Worm (Caenorhabditis elegans) whole organism, early embryonic: ENCODE measurements around the gene T11F9.1.

Experiments
- B0310.2 ChIP-seq: sonication (generic microtip); optimal IDR thresholded peaks from 2 replicates; lab custom pipeline; 2016; ENCODE audit warnings: mild to moderate bottlenecking, missing genetic modification characterization, missing compliant biosample characterization
- F13C5.2 ChIP-seq: sonication (generic microtip); optimal IDR thresholded peaks from 2 replicates; lab custom pipeline; 2017; ENCODE audit warnings: mild to moderate bottlenecking, missing genetic modification characterization, inconsistent platforms, missing compliant biosample characterization
- aly-1 ChIP-seq: sonication (generic microtip); optimal IDR thresholded peaks from 2 replicates; lab custom pipeline; 2016; ENCODE audit warnings: missing genetic modification characterization, missing compliant biosample characterization
- ama-1 ChIP-seq: fragments of 150-350 bp; optimal IDR thresholded peaks from 2 replicates; lab custom pipeline; 2014
- ceh-13 ChIP-seq: fragments of 200-800 bp; sonication (Bioruptor generic); optimal IDR thresholded peaks from 2 replicates; lab custom pipeline; 2018; ENCODE audit warnings: mild to moderate bottlenecking, missing genetic modification characterization, missing compliant biosample characterization
- ceh-36 ChIP-seq: sonication (generic microtip); optimal IDR thresholded peaks from 2 replicates; lab custom pipeline; 2016; ENCODE audit warnings: missing genetic modification characterization, inconsistent platforms, missing compliant biosample characterization
- ets-7 ChIP-seq: sonication (generic microtip); optimal IDR thresholded peaks from 2 replicates; lab custom pipeline; 2016; ENCODE audit warnings: missing genotype, missing genetic modification characterization, missing compliant biosample characterization
- flt-1 ChIP-seq: fragments of 200-800 bp; sonication (Bioruptor generic); IDR thresholded peaks from 2 replicates; pipeline ENCODE4 v1.3.6; 2022; ENCODE audit warnings: missing genetic modification characterization, missing compliant biosample characterization
- hmbx-1 ChIP-seq: sonication (generic microtip); optimal IDR thresholded peaks from 2 replicates; lab custom pipeline; 2016; ENCODE audit warnings: mild to moderate bottlenecking, missing genetic modification characterization, missing compliant biosample characterization
- hmg-4 ChIP-seq: fragments of 200-800 bp; sonication (Bioruptor generic); optimal IDR thresholded peaks from 2 replicates; lab custom pipeline; 2018; ENCODE audit warnings: mild to moderate bottlenecking, missing genetic modification characterization, missing compliant biosample characterization
- hnd-1 ChIP-seq: sonication (generic microtip); optimal IDR thresholded peaks from 2 replicates; lab custom pipeline; 2016; ENCODE audit warnings: missing genetic modification characterization, missing compliant biosample characterization
- pes-1 ChIP-seq: fragments of 200-800 bp; sonication (Bioruptor generic); IDR thresholded peaks from 2 replicates; pipeline ENCODE4 v1.3.6; 2022; ENCODE audit warnings: missing genetic modification reagents, missing genetic modification characterization, missing compliant biosample characterization
- scrt-1 ChIP-seq: fragments of 200-800 bp; sonication (Bioruptor generic); IDR thresholded peaks from 2 replicates; pipeline ENCODE4 v1.3.6; 2022; ENCODE audit warnings: missing genetic modification characterization, missing compliant biosample characterization
- sea-1 ChIP-seq: fragments of 200-800 bp; sonication (Bioruptor generic); conservative IDR thresholded peaks from 2 replicates; pipeline ENCODE4 v1.3.6; 2022; ENCODE audit warnings: missing genetic modification characterization, missing compliant biosample characterization
- tbx-11 ChIP-seq: fragments of 200-800 bp; sonication (Bioruptor generic); IDR thresholded peaks from 2 replicates; pipeline ENCODE4 v1.3.6; 2022; ENCODE audit warnings: missing genetic modification characterization, missing compliant biosample characterization
- tbx-37 ChIP-seq: fragments of 200-800 bp; sonication (Bioruptor generic); conservative IDR thresholded peaks from 2 replicates; pipeline ENCODE4 v1.3.6; 2022; ENCODE audit warnings: missing genetic modification reagents, missing genetic modification characterization, missing compliant biosample characterization
- tra-4 ChIP-seq: sonication (generic microtip); optimal IDR thresholded peaks from 2 replicates; lab custom pipeline; 2017; ENCODE audit warnings: missing genetic modification characterization, missing compliant biosample characterization

The T11F9.1 gene

DNA sequence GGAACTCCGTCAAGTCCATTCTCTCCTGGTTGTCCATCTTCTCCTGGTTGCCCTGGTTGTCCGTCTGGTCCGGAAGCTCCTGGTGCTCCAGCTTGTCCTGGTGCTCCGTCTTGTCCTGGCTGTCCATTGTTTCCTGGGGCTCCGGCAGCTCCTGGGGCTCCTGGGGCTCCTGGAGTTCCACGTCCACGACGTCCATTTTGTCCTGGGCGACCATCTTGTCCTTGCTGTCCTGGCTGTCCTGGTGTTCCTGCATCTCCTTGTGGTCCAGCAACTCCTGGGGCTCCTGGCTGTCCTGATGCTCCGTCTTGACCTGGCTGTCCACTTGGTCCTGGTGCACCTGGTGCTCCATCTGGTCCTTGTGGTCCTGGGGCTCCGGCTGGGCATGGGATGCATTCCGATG is 10.0 kb upstream of the T11F9.1 start:
- no peak for TF ChIP-seq sea-1 (GFP tag; lab: Robert Waterston, UW)
- no peak for TF ChIP-seq hnd-1 (tag; lab: Kevin White, UChicago)
- TF ChIP-seq tbx-11: no peak
- no peak for TF ChIP-seq hmbx-1 (tag; lab: Kevin White, UChicago)
- no peak for TF ChIP-seq ceh-13 (GFP tag; lab: Kevin White, UChicago)
- TF ChIP-seq hmg-4: no peak
- TF ChIP-seq pes-1 (GFP tag; lab: Robert Waterston, UW): no peak
- TF ChIP-seq ama-1 (lab: Kevin White, UChicago): no peak

DNA sequence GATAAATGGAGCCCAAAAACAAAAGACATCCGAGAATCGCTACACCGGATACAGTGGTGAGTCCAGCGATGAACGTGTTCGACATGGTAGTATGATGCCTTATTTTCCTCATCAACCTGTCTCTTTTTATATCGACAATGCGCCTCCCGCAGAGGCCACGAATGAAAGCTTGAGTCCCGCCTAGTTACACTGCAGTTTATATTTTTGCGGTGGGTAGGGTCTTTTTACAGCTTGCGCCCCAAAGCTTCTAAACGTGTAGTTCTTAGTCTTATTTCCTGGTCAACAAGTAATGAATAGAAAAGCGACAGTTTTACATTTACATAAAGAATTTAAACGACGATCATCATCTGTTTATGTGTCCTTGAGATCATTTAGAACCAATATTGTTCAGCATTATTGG is 9.1 kb upstream of the T11F9.1 start, which contains the start of gene col-156:
Gene col-156, minus strand, starts transcription at position 101 of the 400 bp plus-strand sequence.
- TF ChIP-seq ets-7 (tag; lab: Kevin White, UChicago): no peak
- TF ChIP-seq hmbx-1 (tag; lab: Kevin White, UChicago): no peak
- no peak for TF ChIP-seq ama-1 (lab: Kevin White, UChicago)
- no peak for TF ChIP-seq tbx-11
- TF ChIP-seq hnd-1 (tag; lab: Kevin White, UChicago): no peak
- TF ChIP-seq tbx-37: no peak
- no peak for TF ChIP-seq tra-4 (tag; lab: Kevin White, UChicago)
- no peak for TF ChIP-seq scrt-1 (GFP tag; lab: Robert Waterston, UW)
- TF ChIP-seq B0310.2: no peak
- TF ChIP-seq ceh-13 (GFP tag; lab: Kevin White, UChicago): no peak

- TF ChIP-seq aly-1 (tag; lab: Kevin White, UChicago) (no peak), ceh-36 (tag; lab: Kevin White, UChicago) (no peak), pes-1 (GFP tag; lab: Robert Waterston, UW) (no peak), tra-4 (tag; lab: Kevin White, UChicago) (no peak), sea-1 (GFP tag; lab: Robert Waterston, UW) (no peak), F13C5.2 (tag; lab: Kevin White, UChicago) (no peak), hnd-1 (tag; lab: Kevin White, UChicago) (no peak), scrt-1 (GFP tag; lab: Robert Waterston, UW) (no peak), hmbx-1 (tag; lab: Kevin White, UChicago) (no peak), flt-1 (GFP tag; lab: Robert Waterston, UW) (no peak), ceh-13 (GFP tag; lab: Kevin White, UChicago) (no peak), ama-1 (lab: Kevin White, UChicago) (no peak), tbx-37 (no peak), ets-7 (tag; lab: Kevin White, UChicago) (no peak), hmg-4 (no peak), B0310.2 (no peak), tbx-11 (no peak)
Observed at ce11 chrV:11454917-11455316, 4.4 kb upstream of the T11F9.1 start.

DNA sequence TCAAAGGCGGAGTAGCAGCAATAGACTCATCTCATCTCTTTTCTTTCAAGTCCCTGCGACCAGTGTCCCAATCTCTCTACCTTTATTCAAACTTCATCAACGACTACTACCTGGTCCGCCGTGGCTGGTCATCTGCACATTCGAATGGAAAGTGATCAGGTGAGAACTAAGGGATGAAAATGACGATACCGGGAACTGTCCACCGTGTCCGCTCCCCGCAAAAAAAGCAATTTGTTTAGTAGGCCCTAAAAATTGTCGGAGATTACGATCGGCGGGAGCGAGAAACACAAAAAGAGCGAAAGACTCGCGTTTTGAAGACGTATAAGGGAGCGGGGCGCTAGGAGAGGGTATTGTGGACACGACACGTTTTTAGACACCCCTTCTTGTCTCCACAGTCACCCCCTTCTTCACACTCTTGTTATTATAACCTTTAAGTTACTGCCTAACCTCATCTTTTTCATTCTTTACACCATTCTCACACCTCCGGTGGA is 3.7 kb downstream of the T11F9.1 start, which contains the start of gene zipt-16:
Gene zipt-16, plus strand, starts transcription at position 51 of the 491 bp plus-strand sequence.
- TF ChIP-seq scrt-1 (GFP tag; lab: Robert Waterston, UW) (no peak), F13C5.2 (tag; lab: Kevin White, UChicago) (no peak), ceh-13 (GFP tag; lab: Kevin White, UChicago) (no peak), ets-7 (tag; lab: Kevin White, UChicago) (no peak), hmbx-1 (tag; lab: Kevin White, UChicago) (no peak), hmg-4 (no peak), tbx-37 (no peak), flt-1 (GFP tag; lab: Robert Waterston, UW) (no peak), ama-1 (lab: Kevin White, UChicago) (no peak), tra-4 (tag; lab: Kevin White, UChicago) (no peak), tbx-11 (no peak), aly-1 (tag; lab: Kevin White, UChicago) (no peak), B0310.2 (no peak), pes-1 (GFP tag; lab: Robert Waterston, UW) (no peak), ceh-36 (tag; lab: Kevin White, UChicago) (no peak), sea-1 (GFP tag; lab: Robert Waterston, UW) (no peak)

DNA sequence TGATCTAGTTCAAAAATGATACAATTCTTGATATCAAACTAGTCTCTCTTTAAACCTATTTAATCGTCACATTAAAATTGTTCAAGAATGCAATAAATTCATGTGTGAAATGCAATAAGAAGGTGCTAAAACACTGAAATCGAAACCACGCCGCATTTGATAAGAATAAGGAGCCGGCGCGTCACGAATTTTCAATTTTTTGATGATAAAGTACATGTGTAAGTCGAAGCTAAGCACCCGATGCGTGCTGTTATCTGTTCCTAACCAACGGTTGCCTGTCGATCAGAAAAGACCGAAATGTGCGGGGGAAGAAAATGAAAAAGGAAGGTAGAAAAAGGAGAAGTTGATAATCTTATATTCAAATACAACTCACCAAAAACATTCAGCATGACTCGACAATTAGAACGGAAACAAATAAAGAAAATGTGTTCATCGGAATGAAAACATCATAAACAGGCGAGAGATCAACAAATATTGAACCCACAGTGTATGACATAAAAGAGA is 10.9 kb downstream of the T11F9.1 start, which contains the start of gene aat-6:
Gene aat-6, minus strand, starts transcription at position 454 of the 504 bp plus-strand sequence.
- no peak for TF ChIP-seq ceh-36 (tag; lab: Kevin White, UChicago)
- no peak for TF ChIP-seq F13C5.2 (tag; lab: Kevin White, UChicago)
- TF ChIP-seq hmg-4: no peak

DNA sequence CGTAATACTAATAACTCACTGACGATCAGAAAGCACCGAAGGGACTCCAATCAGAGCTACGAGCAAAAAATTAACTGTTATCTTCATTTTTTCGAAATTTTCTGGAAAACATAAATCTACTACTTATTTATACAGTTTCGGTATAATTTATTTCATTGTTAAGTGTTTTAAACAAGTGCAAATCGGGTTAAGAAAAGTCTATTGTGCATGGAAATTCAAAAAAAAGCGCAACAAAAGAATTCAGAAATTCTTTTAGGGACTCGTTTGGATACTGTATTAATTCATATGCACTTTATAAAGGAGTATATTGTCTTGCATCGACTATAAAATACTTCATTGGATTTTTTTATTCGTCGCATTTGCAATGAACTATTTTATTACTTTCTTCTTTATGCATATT is 12.9 kb downstream of the T11F9.1 start, which contains the start of the genes nas-20 and nas-21:
Gene nas-20, minus strand, starts transcription at position 101 of the 400 bp plus-strand sequence.
Gene nas-21, plus strand, starts transcription at position 356 of the 400 bp plus-strand sequence.
- no peak for TF ChIP-seq ama-1 (lab: Kevin White, UChicago)
- TF ChIP-seq pes-1 (GFP tag; lab: Robert Waterston, UW): no peak
- TF ChIP-seq sea-1 (GFP tag; lab: Robert Waterston, UW): no peak
- no peak for TF ChIP-seq tra-4 (tag; lab: Kevin White, UChicago)
- no peak for TF ChIP-seq B0310.2
- TF ChIP-seq scrt-1 (GFP tag; lab: Robert Waterston, UW): no peak
- TF ChIP-seq hnd-1 (tag; lab: Kevin White, UChicago): no peak
- TF ChIP-seq ets-7 (tag; lab: Kevin White, UChicago): no peak
- TF ChIP-seq tbx-37: no peak
- no peak for TF ChIP-seq ceh-13 (GFP tag; lab: Kevin White, UChicago)
- TF ChIP-seq aly-1 (tag; lab: Kevin White, UChicago): no peak
- no peak for TF ChIP-seq hmbx-1 (tag; lab: Kevin White, UChicago)
- no peak for TF ChIP-seq tbx-11
- TF ChIP-seq ceh-36 (tag; lab: Kevin White, UChicago): no peak
- no peak for TF ChIP-seq hmg-4
- TF ChIP-seq flt-1 (GFP tag; lab: Robert Waterston, UW): no peak
- no peak for TF ChIP-seq F13C5.2 (tag; lab: Kevin White, UChicago)

- no peak for TF ChIP-seq ceh-36 (tag; lab: Kevin White, UChicago)
- no peak for TF ChIP-seq hnd-1 (tag; lab: Kevin White, UChicago)
- TF ChIP-seq tra-4 (tag; lab: Kevin White, UChicago): no peak
- no peak for TF ChIP-seq sea-1 (GFP tag; lab: Robert Waterston, UW)
- no peak for TF ChIP-seq tbx-37
- TF ChIP-seq F13C5.2 (tag; lab: Kevin White, UChicago): no peak
- no peak for TF ChIP-seq aly-1 (tag; lab: Kevin White, UChicago)
- TF ChIP-seq ets-7 (tag; lab: Kevin White, UChicago): no peak
- no peak for TF ChIP-seq ceh-13 (GFP tag; lab: Kevin White, UChicago)
- TF ChIP-seq hmg-4: no peak
- TF ChIP-seq hmbx-1 (tag; lab: Kevin White, UChicago): no peak
Observed at ce11 chrV:11474399-11474798, 15.0 kb downstream of the T11F9.1 start, which contains the start of gene nas-22. TSS of gene nas-22 (plus strand) at chrV:11474699.
